Worm (Caenorhabditis elegans): ENCODE data around the gene T24H10.4.

Gene T24H10.4

ce11 chrII:9154339-9154738 lies 45.0 kb downstream of the T24H10.4 start:
- TF ChIP-seq dpl-1 (GFP tag; optimal IDR thresholded peaks at IDR 0.05) (no peak), madf-9 (GFP tag; conservative IDR thresholded peaks at IDR 0.05) (no peak), hif-1 (tag; optimal IDR thresholded peaks at IDR 0.05) (peak; percentile 87 to 89), aha-1 (tag) (peak; percentile 96), dmd-8 (GFP tag; IDR thresholded peaks at IDR 0.05) (no peak), pha-4 (GFP tag; IDR thresholded peaks at IDR 0.05) (no peak), pha-4 (tag; optimal IDR thresholded peaks at IDR 0.05) (no peak), mes-2 (tag; optimal IDR thresholded peaks at IDR 0.05; ENCODE audit: poor library complexity, severe bottlenecking) (no peak), mxl-3 (GFP tag; optimal IDR thresholded peaks at IDR 0.05) (no peak), Y105C5A.15 (GFP tag; IDR thresholded peaks at IDR 0.05) (no peak)

DNA sequence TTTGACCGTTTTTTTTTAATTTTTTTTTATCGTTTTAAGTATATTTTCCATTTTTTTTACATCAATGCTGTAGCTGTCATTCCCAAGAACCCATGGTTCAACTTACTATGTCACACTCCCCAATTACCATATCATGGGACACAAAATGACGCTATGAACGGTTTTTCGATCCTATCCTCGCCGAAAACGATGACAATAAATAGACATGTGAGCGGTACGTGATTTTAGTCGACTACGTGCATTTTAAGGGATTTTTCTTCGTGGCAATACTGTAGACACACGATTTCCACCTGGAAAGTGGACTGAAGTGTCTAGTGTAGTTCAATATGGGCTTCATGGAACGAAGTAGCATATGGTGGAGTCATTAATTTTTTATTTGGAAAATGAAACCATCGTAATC lies 46.9 kb downstream of the T24H10.4 start:
- TF ChIP-seq hlh-30 (tag; optimal IDR thresholded peaks at IDR 0.05; ENCODE audit: insufficient read depth), result peak; percentile 76
- TF ChIP-seq nhr-28 (tag; optimal IDR thresholded peaks at IDR 0.05), result peak; percentile 85
- TF ChIP-seq nhr-48 (tag; optimal IDR thresholded peaks at IDR 0.05), result peak; percentile 1
- no peak for TF ChIP-seq nhr-6 (tag; optimal IDR thresholded peaks at IDR 0.05)
- peak; percentile 50 for TF ChIP-seq dve-1 (tag; optimal IDR thresholded peaks at IDR 0.05; ENCODE audit: insufficient read depth)
- TF ChIP-seq dmd-6 (GFP tag; IDR thresholded peaks at IDR 0.05), result peak; percentile 68
- TF ChIP-seq hlh-11 (tag; optimal IDR thresholded peaks at IDR 0.05), result peak; percentile 8
- TF ChIP-seq lin-38 (GFP tag; IDR thresholded peaks at IDR 0.05), result no peak
- no peak for TF ChIP-seq fkh-10 (GFP tag; optimal IDR thresholded peaks at IDR 0.05)
- peak; percentile 63 for TF ChIP-seq aha-1 (tag)
- TF ChIP-seq ceh-62 (tag; optimal IDR thresholded peaks at IDR 0.05), result no peak
- TF ChIP-seq hif-1 (tag; optimal IDR thresholded peaks at IDR 0.05), result peak; percentile 97 to 98

ce11 chrII:9157125-9157524 lies 47.8 kb downstream of the T24H10.4 start:
- TF ChIP-seq saeg-2 (GFP tag; IDR thresholded peaks at IDR 0.05) (no peak), nhr-25 (tag; optimal IDR thresholded peaks at IDR 0.05; ENCODE audit: borderline replicate concordance, insufficient read depth) (no peak), R02D3.7 (tag; optimal IDR thresholded peaks at IDR 0.05) (no peak), pha-4 (GFP tag; IDR thresholded peaks at IDR 0.05) (no peak), pha-4 (tag; optimal IDR thresholded peaks at IDR 0.05) (no peak), lin-15B (tag; optimal IDR thresholded peaks at IDR 0.05) (no peak), dve-1 (tag; optimal IDR thresholded peaks at IDR 0.05; ENCODE audit: insufficient read depth) (peak; percentile 75), F37D6.2 (tag; optimal IDR thresholded peaks at IDR 0.05) (no peak), mxl-2 (GFP tag; conservative IDR thresholded peaks at IDR 0.05) (no peak), hif-1 (tag; optimal IDR thresholded peaks at IDR 0.05) (peak in 1 of 2 experiments; percentile 64), dpl-1 (GFP tag; optimal IDR thresholded peaks at IDR 0.05) (no peak), pqm-1 (tag; optimal IDR thresholded peaks at IDR 0.05) (peak; percentile 96), nhr-10 (tag; optimal IDR thresholded peaks at IDR 0.05) (no peak), lsy-2 (tag; optimal IDR thresholded peaks at IDR 0.05) (peak in 1 of 2 experiments; percentile 22), hlh-11 (tag; optimal IDR thresholded peaks at IDR 0.05) (peak; percentile 52), fkh-10 (GFP tag; optimal IDR thresholded peaks at IDR 0.05) (no peak), zip-11 (GFP tag; IDR thresholded peaks at IDR 0.05) (no peak), F10B5.3 (tag; optimal IDR thresholded peaks at IDR 0.05) (no peak), php-3 (GFP tag; IDR thresholded peaks at IDR 0.05) (peak; percentile 74), ztf-7 (tag; optimal IDR thresholded peaks at IDR 0.05) (peak; percentile 86), zfp-3 (GFP tag; conservative IDR thresholded peaks at IDR 0.05) (no peak), dmd-9 (GFP tag; IDR thresholded peaks at IDR 0.05) (no peak), lin-13 (GFP tag; optimal IDR thresholded peaks at IDR 0.05) (no peak), nhr-28 (tag; optimal IDR thresholded peaks at IDR 0.05) (peak; percentile 53), rbr-2 (tag; optimal IDR thresholded peaks at IDR 0.05) (no peak), dmd-8 (GFP tag; IDR thresholded peaks at IDR 0.05) (no peak), ces-1 (GFP tag; optimal IDR thresholded peaks at IDR 0.05) (no peak), aly-2 (tag; optimal IDR thresholded peaks at IDR 0.05) (no peak), nhr-102 (tag; optimal IDR thresholded peaks at IDR 0.05) (no peak), lin-29 (GFP tag; IDR thresholded peaks at IDR 0.05) (no peak), mes-2 (tag; optimal IDR thresholded peaks at IDR 0.05; ENCODE audit: poor library complexity, severe bottlenecking) (no peak), nhr-237 (tag; optimal IDR thresholded peaks at IDR 0.05) (no peak), nhr-6 (tag; optimal IDR thresholded peaks at IDR 0.05) (peak; percentile 6), lim-7 (GFP tag; IDR thresholded peaks at IDR 0.05) (no peak), ceh-82 (tag; optimal IDR thresholded peaks at IDR 0.05) (no peak), mxl-3 (GFP tag; optimal IDR thresholded peaks at IDR 0.05) (no peak), daf-16 (GFP tag; optimal IDR thresholded peaks at IDR 0.05) (no peak), daf-16 (tag; optimal IDR thresholded peaks at IDR 0.05) (peak; percentile 16), attf-4 (tag; optimal IDR thresholded peaks at IDR 0.05) (no peak)

Data from whole organism, L4 larva.